Fruit fly (Drosophila melanogaster) whole organism, pupa: Measurements from ENCODE around the gene CG14435.

Source experiments
- CG10348 ChIP-seq: fragments of 200-800 bp; sonication (Bioruptor generic); IDR thresholded peaks from 2 replicates; pipeline ENCODE4 v1.3.6; 2022; ENCODE audit warnings: missing biosample characterization, missing genetic modification characterization
- CG12605 ChIP-seq: fragments of 200-800 bp; sonication (Bioruptor generic); IDR thresholded peaks from 2 replicates; pipeline ENCODE4 v1.3.6; 2022; ENCODE audit warnings: missing biosample characterization, missing genetic modification characterization
- CG13204 ChIP-seq: fragments of 200-800 bp; sonication (Bioruptor generic); optimal IDR thresholded peaks from 2 replicates; lab custom pipeline; 2018; ENCODE audit warnings: missing biosample characterization, mild to moderate bottlenecking, missing genetic modification characterization, moderate library complexity
- CG14655 ChIP-seq: fragments of 200-800 bp; sonication (Bioruptor generic); optimal IDR thresholded peaks from 3 replicates; lab custom pipeline; 2017; ENCODE audit warnings: mild to moderate bottlenecking, missing biosample characterization, missing genetic modification reagents, missing genetic modification characterization
- CG15710 ChIP-seq: fragments of 200-800 bp; sonication (Bioruptor generic); optimal IDR thresholded peaks from 2 replicates; lab custom pipeline; 2018; ENCODE audit warnings: missing biosample characterization, mild to moderate bottlenecking, missing genetic modification characterization, moderate library complexity
- CG17806 ChIP-seq: fragments of 200-800 bp; sonication (Bioruptor generic); optimal IDR thresholded peaks from 2 replicates; lab custom pipeline; 2018; ENCODE audit warnings: missing biosample characterization, mild to moderate bottlenecking, missing genetic modification characterization, moderate library complexity
- CG32121 ChIP-seq: fragments of 200-800 bp; sonication (Bioruptor generic); IDR thresholded peaks from 2 replicates; pipeline ENCODE4 v1.3.6; 2022; ENCODE audit warnings: missing biosample characterization, missing genetic modification characterization
- CG34367 ChIP-seq: fragments of 200-800 bp; sonication (Bioruptor generic); optimal IDR thresholded peaks from 2 replicates; lab custom pipeline; 2018; ENCODE audit warnings: missing biosample characterization, mild to moderate bottlenecking, missing genetic modification characterization
- CG4496 ChIP-seq: fragments of 200-800 bp; sonication (Bioruptor generic); IDR thresholded peaks from 3 replicates; pipeline ENCODE4 v1.3.6; 2022; ENCODE audit warnings: missing biosample characterization, missing genetic modification characterization
- CG8159 ChIP-seq: fragments of 200-800 bp; sonication (Bioruptor generic); optimal IDR thresholded peaks from 3 replicates; lab custom pipeline; 2018; ENCODE audit warnings: missing biosample characterization, mild to moderate bottlenecking, missing genetic modification characterization, moderate library complexity
- CG8301 ChIP-seq: fragments of 200-800 bp; sonication (Bioruptor generic); optimal IDR thresholded peaks from 2 replicates; lab custom pipeline; 2018; ENCODE audit warnings: missing biosample characterization, mild to moderate bottlenecking, missing genetic modification characterization
- CG9948 ChIP-seq: fragments of 200-800 bp; sonication (Bioruptor generic); optimal IDR thresholded peaks from 2 replicates; lab custom pipeline; 2018; ENCODE audit warnings: missing biosample characterization, mild to moderate bottlenecking, missing genetic modification characterization, moderate library complexity
- D1 ChIP-seq: fragments of 200-800 bp; sonication (Bioruptor generic); optimal IDR thresholded peaks from 2 replicates; lab custom pipeline; 2018; ENCODE audit warnings: missing biosample characterization, mild to moderate bottlenecking, missing genetic modification characterization, moderate library complexity
- EcR ChIP-seq: fragments of 200-800 bp; sonication (Bioruptor generic); optimal IDR thresholded peaks from 3 replicates; lab custom pipeline; 2019; ENCODE audit warnings: missing biosample characterization, missing genetic modification characterization, mild to moderate bottlenecking, moderate library complexity, missing genetic modification reagents
- Ets98B ChIP-seq: fragments of 200-800 bp; sonication (Bioruptor generic); IDR thresholded peaks from 2 replicates; pipeline ENCODE4 v1.3.6; 2022; ENCODE audit warnings: missing biosample characterization, missing genetic modification characterization
- Pif1A ChIP-seq: fragments of 200-800 bp; sonication (Bioruptor generic); optimal IDR thresholded peaks from 3 replicates; lab custom pipeline; 2016; ENCODE audit warnings: missing biosample characterization, missing genetic modification characterization
- Pif1B ChIP-seq: fragments of 200-800 bp; sonication (Bioruptor generic); optimal IDR thresholded peaks from 3 replicates; lab custom pipeline; 2016; ENCODE audit warnings: missing biosample characterization, missing genetic modification characterization
- Snoo ChIP-seq: fragments of 200-800 bp; sonication (Bioruptor generic); optimal IDR thresholded peaks from 3 replicates; lab custom pipeline; 2017; ENCODE audit warnings: missing biosample characterization, mild to moderate bottlenecking, missing genetic modification characterization, inconsistent platforms
- fd96Ca ChIP-seq: fragments of 200-800 bp; sonication (Bioruptor generic); IDR thresholded peaks from 3 replicates; pipeline ENCODE4 v1.3.6; 2022; ENCODE audit warnings: missing biosample characterization, missing genetic modification characterization
- gl ChIP-seq: fragments of 200-800 bp; sonication (Bioruptor generic); optimal IDR thresholded peaks from 2 replicates; lab custom pipeline; 2018; ENCODE audit warnings: missing biosample characterization, mild to moderate bottlenecking, missing genetic modification characterization
- rn ChIP-seq: fragments of 200-800 bp; sonication (Bioruptor generic); IDR thresholded peaks from 2 replicates; pipeline ENCODE4 v1.3.6; 2022; ENCODE audit warnings: missing biosample characterization, missing genetic modification characterization

CG14435 gene

DNA sequence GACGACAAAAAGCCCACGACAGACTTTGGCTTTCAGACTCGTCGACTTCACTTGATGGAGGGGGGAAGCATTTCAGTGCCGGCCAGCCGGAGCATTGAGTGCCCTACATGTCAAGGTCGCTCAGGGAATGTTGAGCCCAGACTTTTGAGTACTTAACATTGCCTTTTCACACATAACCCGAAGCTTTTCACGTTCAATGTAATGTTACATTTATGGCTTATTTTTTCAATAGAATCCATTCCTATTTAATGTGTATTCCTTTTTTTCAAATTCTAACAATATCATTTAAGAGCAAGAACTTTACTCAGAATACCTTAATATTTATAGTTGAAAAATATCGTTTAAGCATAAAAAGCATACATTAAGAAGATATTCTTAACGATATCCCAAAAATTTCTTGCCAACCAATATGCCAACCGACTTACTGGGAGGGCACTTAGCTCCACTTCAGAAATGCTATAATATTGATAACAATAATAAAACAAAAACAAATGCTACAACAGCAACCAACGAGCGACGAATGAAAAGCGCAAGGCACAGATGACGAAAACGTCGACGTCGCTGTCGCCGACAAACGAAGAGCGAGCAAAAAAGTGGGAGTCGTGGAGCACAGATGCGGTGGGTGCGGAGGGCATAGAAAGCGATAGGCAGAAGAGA, 16.2 kb upstream of the CG14435 start:
- TF ChIP-seq rn: no peak
- TF ChIP-seq Ets98B (GFP tag; lab: Robert Waterston, UW): peak; percentile 37; the same call in 1 of the 2 replicates
- TF ChIP-seq CG32121 (GFP tag; lab: Robert Waterston, UW): no peak
- TF ChIP-seq CG14655 (GFP tag; lab: Kevin White, UChicago): peak; percentile 92
- peak; percentile 80 for TF ChIP-seq CG4496
- peak; percentile 55 for TF ChIP-seq CG34367 (tag; lab: Kevin White, UChicago)
- TF ChIP-seq CG17806 (tag; lab: Kevin White, UChicago): peak; percentile 69
- peak; percentile 70 for TF ChIP-seq CG9948
- TF ChIP-seq CG15710 (tag; lab: Kevin White, UChicago): peak; percentile 59
- TF ChIP-seq D1 (tag; lab: Kevin White, UChicago): peak; percentile 22
- TF ChIP-seq fd96Ca (GFP tag; lab: Robert Waterston, UW): peak; percentile 68
- no peak for TF ChIP-seq CG12605 (GFP tag; lab: Robert Waterston, UW)
- TF ChIP-seq CG8301 (tag; lab: Kevin White, UChicago): peak; percentile 82
- peak; percentile 73 for TF ChIP-seq Pif1A
- TF ChIP-seq Snoo: peak; percentile 84
- peak; percentile 42 for TF ChIP-seq Pif1B
- TF ChIP-seq gl: no peak
- peak; percentile 66 for TF ChIP-seq CG13204
- TF ChIP-seq CG10348 (GFP tag; lab: Robert Waterston, UW): no peak; the same call in 1 of the 2 replicates
- TF ChIP-seq EcR (GFP tag; lab: Kevin White, UChicago): no peak
- peak; percentile 88 for TF ChIP-seq CG8159 (tag; lab: Kevin White, UChicago)

DNA sequence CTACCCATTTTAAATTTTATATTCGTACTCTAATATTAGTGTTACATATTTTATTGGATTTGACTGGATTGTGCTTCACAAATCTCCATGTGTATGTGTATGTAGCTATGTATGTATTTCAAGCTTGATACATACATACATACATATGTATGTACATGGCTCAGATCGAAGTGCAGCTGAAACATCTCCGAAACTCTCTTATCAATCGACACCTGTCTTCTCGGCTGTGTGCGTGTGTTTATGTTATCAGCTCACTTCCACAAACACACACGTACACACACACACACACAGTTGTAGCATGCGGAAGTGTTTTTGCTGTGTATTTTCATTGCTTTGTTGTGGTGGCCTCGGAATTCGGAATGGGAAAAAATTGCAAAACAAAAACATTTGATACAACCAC, 15.5 kb upstream of the CG14435 start:
- no peak for TF ChIP-seq CG14655 (GFP tag; lab: Kevin White, UChicago)
- no peak for TF ChIP-seq D1 (tag; lab: Kevin White, UChicago)
- no peak for TF ChIP-seq CG8159 (tag; lab: Kevin White, UChicago)
- TF ChIP-seq CG13204: no peak
- TF ChIP-seq CG12605 (GFP tag; lab: Robert Waterston, UW): no peak
- TF ChIP-seq CG17806 (tag; lab: Kevin White, UChicago): no peak
- TF ChIP-seq fd96Ca (GFP tag; lab: Robert Waterston, UW): no peak
- TF ChIP-seq, all 21 proteins: peak for 0

DNA sequence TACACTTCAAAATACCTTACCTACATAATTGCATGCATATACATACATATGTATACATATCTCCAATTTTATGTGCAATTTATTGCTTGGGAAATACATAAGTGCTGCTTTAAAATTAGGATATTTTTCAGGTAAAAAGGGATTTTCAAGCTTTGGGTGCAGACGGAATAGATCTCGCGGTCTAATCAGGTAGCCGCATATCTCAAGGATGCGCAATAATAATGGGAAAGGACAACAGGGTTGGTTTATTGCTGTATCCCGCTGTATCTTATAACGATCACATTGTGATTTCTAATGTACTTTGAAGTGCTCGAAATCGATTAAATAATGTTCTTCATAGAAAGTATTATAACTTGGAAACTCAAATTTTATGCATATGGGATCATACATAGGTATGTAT, 14.0 kb upstream of the CG14435 start:
- no peak for TF ChIP-seq Pif1B
- no peak for TF ChIP-seq CG15710 (tag; lab: Kevin White, UChicago)
- TF ChIP-seq CG10348 (GFP tag; lab: Robert Waterston, UW): no peak
- TF ChIP-seq fd96Ca (GFP tag; lab: Robert Waterston, UW): no peak
- no peak for TF ChIP-seq CG34367 (tag; lab: Kevin White, UChicago)
- no peak for TF ChIP-seq EcR (GFP tag; lab: Kevin White, UChicago)
- TF ChIP-seq Snoo: no peak
- TF ChIP-seq CG8159 (tag; lab: Kevin White, UChicago): no peak
- no peak for TF ChIP-seq D1 (tag; lab: Kevin White, UChicago)
- TF ChIP-seq CG13204: no peak
- no peak for TF ChIP-seq CG32121 (GFP tag; lab: Robert Waterston, UW)
- TF ChIP-seq rn: no peak
- no peak for TF ChIP-seq CG12605 (GFP tag; lab: Robert Waterston, UW)
- no peak for TF ChIP-seq CG17806 (tag; lab: Kevin White, UChicago)
- no peak for TF ChIP-seq CG4496

DNA sequence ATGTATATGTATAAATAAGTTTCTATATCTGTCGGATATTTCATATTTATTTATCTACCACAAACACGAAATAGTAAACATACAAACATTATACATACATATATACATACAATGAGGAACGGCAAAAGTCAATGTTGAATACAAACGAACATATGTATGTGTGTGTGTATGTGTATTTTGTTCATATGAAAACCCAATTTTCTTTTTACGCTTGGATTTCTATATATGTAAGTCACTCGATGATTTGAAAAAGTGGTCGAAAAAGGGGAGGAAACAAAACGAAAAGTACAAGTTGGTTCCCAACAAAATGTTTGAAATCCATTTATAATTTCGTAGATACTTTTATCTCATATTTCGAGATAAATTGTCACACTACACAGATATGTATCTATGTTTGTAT, 13.5 kb upstream of the CG14435 start:
- TF ChIP-seq CG10348 (GFP tag; lab: Robert Waterston, UW) (no peak), Snoo (no peak), Ets98B (GFP tag; lab: Robert Waterston, UW) (no peak), Pif1A (no peak), CG34367 (tag; lab: Kevin White, UChicago) (no peak), CG9948 (no peak), gl (no peak), CG14655 (GFP tag; lab: Kevin White, UChicago) (no peak), CG8159 (tag; lab: Kevin White, UChicago) (no peak), CG15710 (tag; lab: Kevin White, UChicago) (no peak), CG8301 (tag; lab: Kevin White, UChicago) (no peak), Pif1B (no peak), EcR (GFP tag; lab: Kevin White, UChicago) (no peak), rn (no peak), CG32121 (GFP tag; lab: Robert Waterston, UW) (no peak), D1 (tag; lab: Kevin White, UChicago) (no peak), CG12605 (GFP tag; lab: Robert Waterston, UW) (no peak), CG17806 (tag; lab: Kevin White, UChicago) (no peak), CG4496 (no peak)

DNA sequence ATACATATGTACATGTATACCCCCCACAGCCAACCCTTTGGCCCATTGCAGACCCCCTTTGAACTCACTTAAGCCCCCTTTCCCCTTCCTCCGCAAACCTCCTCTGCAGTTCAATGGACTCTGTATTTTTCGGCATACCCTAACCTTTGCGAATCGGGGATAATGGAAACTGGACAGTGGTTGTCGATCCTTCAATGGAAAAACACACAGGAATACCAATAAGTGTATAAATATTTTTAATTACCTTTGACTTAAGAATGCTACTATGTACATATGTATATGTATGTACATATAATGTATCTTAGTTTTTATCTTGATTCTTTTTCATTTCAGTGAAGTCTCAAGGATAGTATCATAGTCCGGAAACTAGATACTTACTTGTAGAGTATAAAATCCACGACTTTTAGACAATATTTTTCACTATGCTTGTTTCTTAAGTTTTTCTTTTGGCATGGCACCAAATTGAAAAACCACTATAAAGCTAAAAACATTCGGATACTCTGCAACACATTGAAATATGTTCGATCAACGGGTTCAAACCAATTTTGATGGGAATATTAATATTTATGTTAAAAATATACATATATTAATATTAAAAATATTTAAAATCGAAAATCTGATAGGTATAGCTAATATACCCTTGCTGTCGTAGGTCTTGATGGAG, 12.7 kb upstream of the CG14435 start:
- TF ChIP-seq CG34367 (tag; lab: Kevin White, UChicago): peak; percentile 15
- TF ChIP-seq D1 (tag; lab: Kevin White, UChicago): peak; percentile 19
- TF ChIP-seq CG13204: no peak
- no peak for TF ChIP-seq CG12605 (GFP tag; lab: Robert Waterston, UW)
- no peak for TF ChIP-seq fd96Ca (GFP tag; lab: Robert Waterston, UW)
- TF ChIP-seq CG14655 (GFP tag; lab: Kevin White, UChicago): peak; percentile 56
- peak; percentile 75; the same call in 2 of the 3 replicates for TF ChIP-seq CG4496
- peak; percentile 48 for TF ChIP-seq CG8301 (tag; lab: Kevin White, UChicago)
- TF ChIP-seq CG10348 (GFP tag; lab: Robert Waterston, UW): no peak
- peak; percentile 45 for TF ChIP-seq CG9948
- no peak for TF ChIP-seq gl
- peak; percentile 78 for TF ChIP-seq Ets98B (GFP tag; lab: Robert Waterston, UW)
- peak; percentile 42 for TF ChIP-seq Pif1B
- peak; percentile 65; the same call in 1 of the 2 replicates for TF ChIP-seq CG32121 (GFP tag; lab: Robert Waterston, UW)
- peak; percentile 23 for TF ChIP-seq CG17806 (tag; lab: Kevin White, UChicago)
- peak; percentile 51 for TF ChIP-seq Snoo
- TF ChIP-seq Pif1A: no peak
- TF ChIP-seq CG8159 (tag; lab: Kevin White, UChicago): peak; percentile 62
- TF ChIP-seq CG15710 (tag; lab: Kevin White, UChicago): peak; percentile 23
- TF ChIP-seq EcR (GFP tag; lab: Kevin White, UChicago): peak; percentile 64
- peak; percentile 42; the same call in 1 of the 2 replicates for TF ChIP-seq rn
